Worm (Caenorhabditis elegans): ENCODE results near the gene ZK688.12.

ZK688.12 gene

DNA sequence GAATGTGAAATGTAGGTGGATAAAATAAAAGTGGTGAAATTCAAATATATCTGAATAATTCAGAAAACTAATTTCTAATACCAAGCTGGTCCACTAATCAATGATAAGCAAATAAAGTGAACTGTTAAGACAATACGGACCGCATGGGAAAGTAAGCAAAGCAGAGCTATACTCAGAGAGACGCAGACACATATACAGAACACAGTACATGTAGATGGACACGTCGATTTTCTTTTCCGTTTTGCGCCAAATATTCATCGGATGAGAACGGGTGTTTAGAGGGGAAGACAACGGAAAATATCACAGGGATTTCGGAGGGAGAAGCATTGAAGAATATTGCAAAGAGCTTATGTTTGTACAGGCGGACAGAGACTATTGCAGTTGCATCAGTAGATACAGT lies 12.6 kb upstream of the ZK688.12 start:
- TF ChIP-seq peb-1 (tag; optimal IDR thresholded peaks at IDR 0.05) (no peak), nhr-23 (tag; optimal IDR thresholded peaks at IDR 0.05) (no peak), crh-2 (tag; optimal IDR thresholded peaks at IDR 0.05) (no peak)

DNA sequence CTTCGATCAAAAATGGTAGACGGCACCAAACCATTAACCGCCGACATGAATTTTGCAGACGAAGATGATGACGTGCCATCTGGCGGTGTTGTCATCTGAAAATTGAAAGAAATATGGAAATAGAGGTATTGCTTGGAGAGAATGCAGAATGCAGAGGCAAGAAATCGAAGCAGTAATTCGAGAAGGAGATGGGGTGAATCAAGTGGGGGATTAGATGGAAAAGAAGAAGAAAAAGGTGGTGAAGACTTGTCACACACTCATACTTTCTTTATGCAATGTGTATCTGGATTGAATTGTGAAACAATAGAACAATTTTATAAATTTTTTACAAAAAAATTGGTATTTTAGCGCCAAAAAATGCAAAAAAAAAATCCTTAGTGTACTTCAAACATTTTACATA lies 11.4 kb upstream of the ZK688.12 start, which contains the start of gene tag-250:
tag-250 (minus strand) TSS at position 101 of the 400 bp plus-strand sequence.
- no peak for TF ChIP-seq sem-4 (tag; optimal IDR thresholded peaks at IDR 0.05)
- no peak for TF ChIP-seq mbf-1 (tag; optimal IDR thresholded peaks at IDR 0.05)
- no peak for TF ChIP-seq nhr-11 (tag; optimal IDR thresholded peaks at IDR 0.05)
- TF ChIP-seq lsy-2 (tag; optimal IDR thresholded peaks at IDR 0.05) = no peak
- no peak for TF ChIP-seq dmd-4 (tag; optimal IDR thresholded peaks at IDR 0.05)
- no peak for TF ChIP-seq blmp-1 (tag; optimal IDR thresholded peaks at IDR 0.05; ENCODE audit: insufficient read depth)
- TF ChIP-seq elt-3 (tag; optimal IDR thresholded peaks at IDR 0.05) = no peak

DNA sequence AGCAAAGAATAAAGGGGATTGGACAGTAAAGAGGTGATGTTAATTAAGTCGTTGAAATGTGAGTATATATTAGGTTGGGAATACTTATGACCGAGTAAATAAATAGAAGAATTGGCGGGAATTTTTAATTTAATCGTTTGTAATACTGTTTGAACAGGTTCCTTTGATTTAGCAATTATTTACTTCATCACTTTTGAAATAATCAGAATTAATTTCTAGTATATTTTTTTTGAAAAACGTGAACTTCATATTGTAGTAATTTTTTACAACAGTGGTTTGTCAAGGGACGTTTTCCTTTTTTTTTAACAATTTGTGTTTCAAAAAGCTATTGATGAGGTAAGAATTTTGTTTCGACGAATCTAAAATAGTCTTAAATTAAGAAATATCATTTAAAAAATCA lies 8.8 kb upstream of the ZK688.12 start, which contains the start of gene C29E4.17:
C29E4.17 (plus strand) TSS at position 301 of the 400 bp plus-strand sequence.
- TF ChIP-seq zag-1 (tag; optimal IDR thresholded peaks at IDR 0.05) = no peak
- TF ChIP-seq snpc-4 (tag; optimal IDR thresholded peaks at IDR 0.05) = no peak
- TF ChIP-seq ama-1 (optimal IDR thresholded peaks at IDR 0.05) = no peak
- TF ChIP-seq fos-1 (tag; optimal IDR thresholded peaks at IDR 0.05) = no peak
- no peak for TF ChIP-seq nhr-129 (tag; optimal IDR thresholded peaks at IDR 0.05)
- TF ChIP-seq Y55F3AM.14 (GFP tag; optimal IDR thresholded peaks at IDR 0.05) = no peak
- no peak for TF ChIP-seq nhr-12 (tag; optimal IDR thresholded peaks at IDR 0.05)
- TF ChIP-seq peb-1 (tag; optimal IDR thresholded peaks at IDR 0.05) = no peak
- TF ChIP-seq ceh-16 (tag; optimal IDR thresholded peaks at IDR 0.05) = no peak
- no peak for TF ChIP-seq mab-5 (tag; optimal IDR thresholded peaks at IDR 0.05)

DNA sequence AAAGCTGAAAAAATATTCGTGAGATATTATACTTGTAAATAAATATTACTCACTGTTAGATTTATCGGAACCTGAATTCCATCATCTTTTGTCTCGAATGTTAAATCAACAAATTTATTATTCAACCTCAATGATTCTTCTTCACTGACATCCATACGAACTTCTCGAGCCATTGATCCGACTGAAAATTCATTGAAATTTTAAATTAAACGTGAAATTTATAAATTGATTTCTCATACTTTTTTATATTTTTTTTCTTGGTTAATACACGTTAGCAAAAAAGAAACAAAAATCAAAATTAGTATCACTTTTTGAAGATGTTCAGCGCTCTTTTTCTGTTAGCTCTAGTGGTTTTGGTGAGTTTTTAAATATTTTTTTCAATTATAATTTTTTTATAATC lies 6.4 kb upstream of the ZK688.12 start, which contains the start of gene C29E4.14:
C29E4.14 (plus strand) TSS at position 301 of the 400 bp plus-strand sequence.
- TF ChIP-seq nhr-237 (tag; optimal IDR thresholded peaks at IDR 0.05) = no peak
- TF ChIP-seq ztf-4 (tag; optimal IDR thresholded peaks at IDR 0.05) = no peak
- TF ChIP-seq nhr-10 (tag; optimal IDR thresholded peaks at IDR 0.05) = no peak
- no peak for TF ChIP-seq gmeb-1 (tag; optimal IDR thresholded peaks at IDR 0.05)
- TF ChIP-seq nhr-11 (tag; optimal IDR thresholded peaks at IDR 0.05) = no peak
- no peak for TF ChIP-seq mdl-1 (tag; optimal IDR thresholded peaks at IDR 0.05)
- TF ChIP-seq dmd-4 (tag; optimal IDR thresholded peaks at IDR 0.05) = no peak
- TF ChIP-seq lin-11 (tag; optimal IDR thresholded peaks at IDR 0.05) = no peak
- TF ChIP-seq elt-1 (tag; optimal IDR thresholded peaks at IDR 0.05) = no peak
- TF ChIP-seq skn-1 (tag; optimal IDR thresholded peaks at IDR 0.05) = no peak
- no peak for TF ChIP-seq nhr-6 (tag; optimal IDR thresholded peaks at IDR 0.05)
- no peak for TF ChIP-seq peb-1 (tag; optimal IDR thresholded peaks at IDR 0.05)
- no peak for TF ChIP-seq nhr-12 (tag; optimal IDR thresholded peaks at IDR 0.05)
- TF ChIP-seq ceh-16 (tag; optimal IDR thresholded peaks at IDR 0.05) = no peak
- no peak for TF ChIP-seq mab-5 (tag; optimal IDR thresholded peaks at IDR 0.05)

DNA sequence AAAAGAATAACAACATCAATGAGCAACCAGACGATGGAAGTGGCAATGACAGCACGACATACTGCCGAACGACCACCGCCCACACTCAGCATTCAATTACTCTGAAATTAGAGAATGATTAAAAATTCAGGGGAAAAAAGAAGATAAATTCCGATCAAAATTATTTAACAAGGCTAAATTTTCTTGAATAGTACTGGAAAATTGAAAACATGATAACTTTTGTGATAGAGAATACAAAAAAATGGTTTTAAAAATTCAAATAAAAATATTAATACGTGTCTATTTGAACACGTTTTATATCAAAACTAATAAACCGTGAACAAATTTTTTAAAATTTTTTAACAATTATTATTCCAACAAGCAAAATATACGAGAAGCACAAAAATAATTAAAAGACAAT lies 4.3 kb upstream of the ZK688.12 start, which contains the start of gene gly-3:
gly-3 (minus strand) TSS at position 101 of the 400 bp plus-strand sequence.
- TF ChIP-seq nhr-10 (tag; optimal IDR thresholded peaks at IDR 0.05) (no peak), nhr-11 (tag; optimal IDR thresholded peaks at IDR 0.05) (no peak), ztf-11 (tag; optimal IDR thresholded peaks at IDR 0.05) (no peak), sma-3 (GFP tag; optimal IDR thresholded peaks at IDR 0.05) (no peak), ceh-82 (tag; optimal IDR thresholded peaks at IDR 0.05) (no peak), sem-4 (tag; optimal IDR thresholded peaks at IDR 0.05) (no peak), nhr-129 (tag; optimal IDR thresholded peaks at IDR 0.05) (no peak), fos-1 (tag; optimal IDR thresholded peaks at IDR 0.05) (no peak), mdl-1 (tag; optimal IDR thresholded peaks at IDR 0.05) (no peak), blmp-1 (tag; optimal IDR thresholded peaks at IDR 0.05; ENCODE audit: insufficient read depth) (no peak), lin-11 (tag; optimal IDR thresholded peaks at IDR 0.05) (no peak), nhr-237 (tag; optimal IDR thresholded peaks at IDR 0.05) (no peak), unc-39 (tag; optimal IDR thresholded peaks at IDR 0.05) (no peak)

DNA sequence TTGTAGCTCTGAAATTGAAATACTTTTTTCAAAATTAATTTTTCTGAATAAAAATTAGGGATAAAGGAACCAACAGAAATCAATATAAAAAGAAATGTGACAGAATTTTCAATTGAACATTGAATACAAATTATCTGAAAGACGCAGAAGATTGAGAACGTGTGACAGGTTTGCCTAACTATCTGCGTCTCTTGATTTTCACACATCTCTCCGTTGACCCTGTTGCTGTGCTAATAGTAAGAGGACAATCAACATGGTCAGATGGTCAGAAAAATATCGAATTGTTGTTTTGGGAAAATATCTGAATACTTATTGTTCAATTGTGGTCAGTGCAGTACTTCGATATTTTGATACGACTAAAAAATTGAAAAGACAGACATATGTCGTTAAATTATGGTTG lies 1.8 kb downstream of the ZK688.12 start, which contains the start of gene ZK688.7:
ZK688.7 (minus strand) TSS at position 14 of the 400 bp plus-strand sequence.
- TF ChIP-seq aly-2 (tag; optimal IDR thresholded peaks at IDR 0.05) (no peak), nhr-25 (tag; optimal IDR thresholded peaks at IDR 0.05) (peak; percentile 56), lsy-2 (tag; optimal IDR thresholded peaks at IDR 0.05) (peak in 1 of 2 experiments; percentile 38), nhr-12 (tag; optimal IDR thresholded peaks at IDR 0.05) (no peak), zag-1 (tag; optimal IDR thresholded peaks at IDR 0.05) (no peak), elt-3 (tag; optimal IDR thresholded peaks at IDR 0.05) (no peak), R02D3.7 (tag; optimal IDR thresholded peaks at IDR 0.05) (no peak), nhr-11 (tag; optimal IDR thresholded peaks at IDR 0.05) (no peak), nhr-21 (tag; optimal IDR thresholded peaks at IDR 0.05) (no peak), blmp-1 (tag; optimal IDR thresholded peaks at IDR 0.05; ENCODE audit: insufficient read depth) (no peak), unc-55 (GFP tag; optimal IDR thresholded peaks at IDR 0.05) (no peak), lin-13 (GFP tag; optimal IDR thresholded peaks at IDR 0.05) (no peak), ztf-4 (tag; optimal IDR thresholded peaks at IDR 0.05) (no peak), lin-11 (tag; optimal IDR thresholded peaks at IDR 0.05) (no peak), nhr-129 (tag; optimal IDR thresholded peaks at IDR 0.05) (peak; percentile 57), gmeb-1 (tag; optimal IDR thresholded peaks at IDR 0.05) (no peak), nhr-10 (tag; optimal IDR thresholded peaks at IDR 0.05) (no peak), nhr-6 (tag; optimal IDR thresholded peaks at IDR 0.05) (no peak), mdl-1 (tag; optimal IDR thresholded peaks at IDR 0.05) (no peak), egl-27 (tag; optimal IDR thresholded peaks at IDR 0.05) (no peak), alr-1 (tag; optimal IDR thresholded peaks at IDR 0.05) (no peak), nhr-23 (tag; optimal IDR thresholded peaks at IDR 0.05) (no peak), ztf-1 (GFP tag; conservative IDR thresholded peaks at IDR 0.05) (no peak), ZK546.5 (tag; optimal IDR thresholded peaks at IDR 0.05) (no peak)

Measured in whole organism, L2 larva.